Worm (Caenorhabditis elegans): ENCODE data around the gene oxy-4.

Gene oxy-4

ce11 chrIII:5173139-5173538, 14.6 kb upstream of the oxy-4 start, which contains the start of gene emb-1:
TSS of gene emb-1 (plus strand) at chrIII:5173439.
- no peak for TF ChIP-seq lin-32 (GFP tag; optimal IDR thresholded peaks at IDR 0.05)

DNA sequence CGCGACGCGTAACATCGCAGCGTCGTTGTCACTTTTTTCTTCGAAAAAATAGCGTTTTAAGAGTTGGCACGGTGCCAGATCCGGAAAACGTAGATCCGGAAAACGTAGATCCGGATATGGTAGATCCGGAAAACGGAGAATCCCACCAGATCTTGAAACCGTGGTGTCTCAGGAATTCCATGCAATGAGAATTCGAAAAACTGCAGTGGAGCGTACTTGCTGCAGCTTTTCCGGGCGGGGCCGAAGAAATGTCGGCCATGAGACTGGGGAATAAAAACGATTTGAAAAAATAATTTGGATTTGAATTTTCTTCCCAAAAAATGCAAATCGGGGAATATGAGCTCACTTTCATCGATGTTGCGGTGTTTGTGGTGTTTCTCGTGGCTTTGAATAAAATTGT, 13.9 kb upstream of the oxy-4 start, which contains the start of gene K10D2.5:
Gene K10D2.5, plus strand, starts transcription at position 251 of the 400 bp plus-strand sequence.
- TF ChIP-seq unc-62 (GFP tag; optimal IDR thresholded peaks at IDR 0.05) (peak; percentile 26), elt-3 (tag; optimal IDR thresholded peaks at IDR 0.05) (no peak), ceh-43 (GFP tag; optimal IDR thresholded peaks at IDR 0.05) (no peak), bed-3 (GFP tag; optimal IDR thresholded peaks at IDR 0.05) (no peak), flh-1 (GFP tag; optimal IDR thresholded peaks at IDR 0.05) (no peak), sptf-1 (tag; optimal IDR thresholded peaks at IDR 0.05) (peak; percentile 84), unc-120 (tag; optimal IDR thresholded peaks at IDR 0.05; ENCODE audit: poor library complexity, severe bottlenecking) (peak; percentile 32), blmp-1 (tag; optimal IDR thresholded peaks at IDR 0.05) (no peak), nhr-28 (tag; optimal IDR thresholded peaks at IDR 0.05) (no peak), ztf-11 (tag; optimal IDR thresholded peaks at IDR 0.05) (peak; percentile 35), ham-2 (GFP tag; optimal IDR thresholded peaks at IDR 0.05) (peak; percentile 53), pha-4 (tag; optimal IDR thresholded peaks at IDR 0.05) (peak; percentile 53), lsy-2 (tag; optimal IDR thresholded peaks at IDR 0.05) (peak; percentile 83), unc-39 (tag; optimal IDR thresholded peaks at IDR 0.05) (no peak), hlh-1 (tag; optimal IDR thresholded peaks at IDR 0.05) (peak; percentile 40), nhr-12 (tag; optimal IDR thresholded peaks at IDR 0.05) (no peak), ceh-39 (tag; optimal IDR thresholded peaks at IDR 0.05) (peak; percentile 70), mls-2 (tag; optimal IDR thresholded peaks at IDR 0.05) (peak; percentile 33), ceh-83 (GFP tag; optimal IDR thresholded peaks at IDR 0.05) (peak; percentile 58), M03D4.4 (tag; optimal IDR thresholded peaks at IDR 0.05) (peak; percentile 84), nhr-2 (tag; optimal IDR thresholded peaks at IDR 0.05) (no peak), sem-2 (GFP tag; optimal IDR thresholded peaks at IDR 0.05) (peak; percentile 29), tbx-8 (GFP tag; optimal IDR thresholded peaks at IDR 0.05) (peak; percentile 58), nhr-76 (tag; optimal IDR thresholded peaks at IDR 0.05) (no peak), mep-1 (tag; optimal IDR thresholded peaks at IDR 0.05) (peak; percentile 90), ces-1 (GFP tag; optimal IDR thresholded peaks at IDR 0.05) (no peak), elt-1 (tag; optimal IDR thresholded peaks at IDR 0.05; ENCODE audit: borderline replicate concordance, insufficient read depth) (no peak), cnd-1 (tag; optimal IDR thresholded peaks at IDR 0.05) (peak; percentile 77), nhr-237 (tag; optimal IDR thresholded peaks at IDR 0.05) (peak; percentile 67), drap-1 (GFP tag; optimal IDR thresholded peaks at IDR 0.05) (peak; percentile 54), lin-13 (tag; optimal IDR thresholded peaks at IDR 0.05) (peak; percentile 90), mab-5 (tag; optimal IDR thresholded peaks at IDR 0.05) (no peak), snpc-4 (tag; optimal IDR thresholded peaks at IDR 0.05) (no peak), zip-8 (tag; optimal IDR thresholded peaks at IDR 0.05) (no peak), lin-32 (GFP tag; optimal IDR thresholded peaks at IDR 0.05) (peak; percentile 77)

DNA sequence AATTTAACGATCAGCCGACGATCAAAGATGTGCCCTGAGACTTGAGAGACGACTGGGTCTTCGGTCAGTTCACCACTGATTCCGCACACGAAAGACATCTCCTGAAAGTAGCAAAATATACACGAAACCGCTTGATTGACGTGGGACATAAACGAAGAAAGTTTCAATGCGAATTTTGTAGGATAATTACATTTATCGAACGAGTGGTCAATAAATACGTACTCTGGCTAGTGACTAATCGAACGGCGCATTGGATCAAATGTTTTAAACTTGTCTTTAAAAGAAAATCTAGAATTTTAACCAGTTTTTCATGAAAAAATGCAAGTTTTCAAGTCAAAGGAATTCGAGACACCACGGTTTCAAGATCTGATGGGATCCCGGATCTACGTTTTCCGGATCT, 13.4 kb upstream of the oxy-4 start, which contains the start of gene prp-19:
Gene prp-19, minus strand, starts transcription at position 101 of the 400 bp plus-strand sequence.
- TF ChIP-seq sem-2 (GFP tag; optimal IDR thresholded peaks at IDR 0.05) (no peak), ces-1 (GFP tag; optimal IDR thresholded peaks at IDR 0.05) (no peak), unc-120 (tag; optimal IDR thresholded peaks at IDR 0.05; ENCODE audit: poor library complexity, severe bottlenecking) (no peak), lin-32 (GFP tag; optimal IDR thresholded peaks at IDR 0.05) (no peak), mab-5 (tag; optimal IDR thresholded peaks at IDR 0.05) (no peak)

DNA sequence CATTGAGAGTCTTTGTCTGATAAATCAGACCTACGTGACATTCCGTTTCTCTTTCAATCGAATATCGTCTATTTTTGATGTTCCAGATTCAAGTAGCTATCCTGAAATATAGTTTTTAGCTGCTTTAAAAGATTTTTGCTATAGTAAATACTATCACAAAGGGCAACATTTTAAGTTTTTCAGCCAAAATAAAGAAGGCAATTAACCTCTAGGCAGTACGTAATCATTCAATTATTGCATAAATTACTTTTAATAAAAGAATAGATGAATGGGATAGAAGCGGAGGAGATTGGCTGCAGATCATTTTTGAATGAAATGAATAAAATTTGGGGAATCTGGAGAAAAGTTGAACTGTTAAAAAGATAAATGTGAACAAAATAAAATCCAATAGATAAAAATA, 11.1 kb upstream of the oxy-4 start, which contains the start of gene ulp-1:
Gene ulp-1, minus strand, starts transcription at position 101 of the 400 bp plus-strand sequence.
- TF ChIP-seq sptf-1 (tag; optimal IDR thresholded peaks at IDR 0.05) (no peak), lin-32 (GFP tag; optimal IDR thresholded peaks at IDR 0.05) (no peak), drap-1 (GFP tag; optimal IDR thresholded peaks at IDR 0.05) (no peak), unc-62 (GFP tag; optimal IDR thresholded peaks at IDR 0.05) (no peak), blmp-1 (tag; optimal IDR thresholded peaks at IDR 0.05) (no peak), nhr-12 (tag; optimal IDR thresholded peaks at IDR 0.05) (no peak), mep-1 (tag; optimal IDR thresholded peaks at IDR 0.05) (no peak), cnd-1 (tag; optimal IDR thresholded peaks at IDR 0.05) (no peak), snpc-4 (tag; optimal IDR thresholded peaks at IDR 0.05) (no peak), mab-5 (tag; optimal IDR thresholded peaks at IDR 0.05) (no peak), unc-39 (tag; optimal IDR thresholded peaks at IDR 0.05) (no peak), hlh-1 (tag; optimal IDR thresholded peaks at IDR 0.05) (no peak), ham-2 (GFP tag; optimal IDR thresholded peaks at IDR 0.05) (no peak)

Measured in whole organism, mixed stage, embryonic.